Fruit fly (Drosophila melanogaster): ENCODE results near the gene CG18223.

CG18223 gene

dm6 chr3L:18898770-18899278 lies 21.3 kb downstream of the CG18223 start, which contains the start of gene RpL26 (continued):
- TF ChIP-seq btn (GFP tag; optimal IDR thresholded peaks at IDR 0.05), result no peak
- peak; percentile 90 for TF ChIP-seq nerfin-2 (GFP tag; IDR thresholded peaks at IDR 0.05; ENCODE audit: partially characterized antibody)
- TF ChIP-seq zen (tag; optimal IDR thresholded peaks at IDR 0.05), result peak; percentile 43
- TF ChIP-seq ken (GFP tag; IDR thresholded peaks at IDR 0.05), result 0 out of 3 replicates have a peak, but pooled peaks have one; percentile 57
- peak; percentile 93 for TF ChIP-seq Opbp (GFP tag; IDR thresholded peaks at IDR 0.05; ENCODE audit: partially characterized antibody)
- peak; percentile 67; the same call in 2 of the 4 replicates for TF ChIP-seq Gug (GFP tag; IDR thresholded peaks at IDR 0.05)
- TF ChIP-seq Dfd (GFP tag; optimal IDR thresholded peaks at IDR 0.05), result no peak
- peak; percentile 63 for TF ChIP-seq Max (GFP tag; optimal IDR thresholded peaks at IDR 0.05)
- TF ChIP-seq CG7745 (tag; optimal IDR thresholded peaks at IDR 0.05), result no peak
- TF ChIP-seq kay (GFP tag; optimal IDR thresholded peaks at IDR 0.05), result peak; percentile 40
- peak; percentile 92 for TF ChIP-seq Lhr (GFP tag; optimal IDR thresholded peaks at IDR 0.05)
- peak; percentile 47 for TF ChIP-seq CG9797 (GFP tag; optimal IDR thresholded peaks at IDR 0.05)
- TF ChIP-seq bbx (GFP tag; IDR thresholded peaks at IDR 0.05; ENCODE audit: partially characterized antibody), result peak; percentile 85
- TF ChIP-seq CG11695 (GFP tag; IDR thresholded peaks at IDR 0.05), result peak; percentile 64; the same call in 1 of the 3 replicates
- TF ChIP-seq dan (GFP tag; IDR thresholded peaks at IDR 0.05), result no peak
- TF ChIP-seq Hr51 (GFP tag; optimal IDR thresholded peaks at IDR 0.05), result peak; percentile 74 to 78
- peak; percentile 46 for TF ChIP-seq stwl (tag; optimal IDR thresholded peaks at IDR 0.05)
- peak; percentile 51 for TF ChIP-seq unpg (GFP tag; optimal IDR thresholded peaks at IDR 0.05)
- TF ChIP-seq CG16863 (GFP tag; optimal IDR thresholded peaks at IDR 0.05), result peak; percentile 56
- peak; percentile 46 for TF ChIP-seq D19B (GFP tag; optimal IDR thresholded peaks at IDR 0.05)
- no peak for TF ChIP-seq gsb-n (tag; optimal IDR thresholded peaks at IDR 0.05)
- TF ChIP-seq prd (optimal IDR thresholded peaks at IDR 0.05), result no peak
- TF ChIP-seq prd (GFP tag; IDR thresholded peaks at IDR 0.05), result peak; percentile 82
- TF ChIP-seq CG31388 (GFP tag; optimal IDR thresholded peaks at IDR 0.05), result no peak
- peak; percentile 98 for TF ChIP-seq CG2129 (GFP tag; IDR thresholded peaks at IDR 0.05; ENCODE audit: partially characterized antibody)
- TF ChIP-seq CG14860 (GFP tag; IDR thresholded peaks at IDR 0.05; ENCODE audit: partially characterized antibody), result peak; percentile 98
- no peak for TF ChIP-seq Sox102F (GFP tag; optimal IDR thresholded peaks at IDR 0.05)
- TF ChIP-seq Nf-YC (tag; optimal IDR thresholded peaks at IDR 0.05), result peak; percentile 73
- TF ChIP-seq CG13894 (tag; optimal IDR thresholded peaks at IDR 0.05), result peak; percentile 67
- TF ChIP-seq Hr78 (GFP tag; optimal IDR thresholded peaks at IDR 0.05), result no peak
- peak; percentile 78 for TF ChIP-seq CG1602 (GFP tag; optimal IDR thresholded peaks at IDR 0.05)
- TF ChIP-seq croc (GFP tag; conservative IDR thresholded peaks at IDR 0.05), result peak; percentile 60
- peak; percentile 61 for TF ChIP-seq tin (GFP tag; optimal IDR thresholded peaks at IDR 0.05)
- TF ChIP-seq HLHmδ (GFP tag; optimal IDR thresholded peaks at IDR 0.05), result no peak
- TF ChIP-seq disco-r (GFP tag; optimal IDR thresholded peaks at IDR 0.05), result peak; percentile 83
- TF ChIP-seq Ada2b (GFP tag; IDR thresholded peaks at IDR 0.05), result 0 out of 2 replicates have a peak, but pooled peaks have one; percentile 19
- peak; percentile 71 for TF ChIP-seq CG12299 (tag; optimal IDR thresholded peaks at IDR 0.05)
- peak; percentile 90 for TF ChIP-seq pho (GFP tag; optimal IDR thresholded peaks at IDR 0.05)
- peak; percentile 75 for TF ChIP-seq bcd (GFP tag; optimal IDR thresholded peaks at IDR 0.05)
- TF ChIP-seq CG18011 (GFP tag; optimal IDR thresholded peaks at IDR 0.05), result peak; percentile 48
- TF ChIP-seq Atf6 (GFP tag; IDR thresholded peaks at IDR 0.05), result peak; percentile 71
- peak; percentile 95 for TF ChIP-seq CG34224 (GFP tag; IDR thresholded peaks at IDR 0.05; ENCODE audit: partially characterized antibody)
- TF ChIP-seq sim (GFP tag; IDR thresholded peaks at IDR 0.05), result no peak
- TF ChIP-seq schlank (tag; optimal IDR thresholded peaks at IDR 0.05), result peak; percentile 65
- peak; percentile 85 for TF ChIP-seq CG7963 (GFP tag; IDR thresholded peaks at IDR 0.05; ENCODE audit: partially characterized antibody)
- peak; percentile 61 for TF ChIP-seq CG3407 (GFP tag; optimal IDR thresholded peaks at IDR 0.05)
- no peak for TF ChIP-seq cad (GFP tag; optimal IDR thresholded peaks at IDR 0.05)
- peak; percentile 96 for TF ChIP-seq Myb (GFP tag; optimal IDR thresholded peaks at IDR 0.05)
- TF ChIP-seq Awh (GFP tag; IDR thresholded peaks at IDR 0.05), result no peak
